Worm (Caenorhabditis elegans) whole organism, L4 larva: ENCODE data around the gene lsm-1.
A peak's percentile ranks its signal among the peaks of the same experiment; 100 is the strongest.

Experiments used
- D1046.2 ChIP-seq: fragments of 200-800 bp; sonication (Bioruptor generic); IDR thresholded peaks from 2 replicates; pipeline ENCODE4 v1.3.6; 2022; ENCODE audit warnings: missing genetic modification characterization, missing compliant biosample characterization
- F49E8.2 ChIP-seq: sonication (generic microtip); optimal IDR thresholded peaks from 2 replicates; lab custom pipeline; 2016; ENCODE audit warnings: missing compliant biosample characterization, mild to moderate bottlenecking, missing genetic modification characterization, borderline replicate concordance
- R02D3.7 ChIP-seq: fragments of 150-350 bp; sonication (generic microtip); optimal IDR thresholded peaks from 3 replicates; lab custom pipeline; 2014; ENCODE audit warnings: missing biosample characterization, missing genetic modification characterization
- T20F7.1 ChIP-seq: fragments of 200-800 bp; sonication (Bioruptor generic); optimal IDR thresholded peaks from 2 replicates; lab custom pipeline; 2018; ENCODE audit warnings: mild to moderate bottlenecking, missing genetic modification characterization, missing compliant biosample characterization
- T26A8.4 ChIP-seq: fragments of 200-800 bp; sonication (Bioruptor generic); IDR thresholded peaks from 2 replicates; pipeline ENCODE4 v1.3.6; 2022; ENCODE audit warnings: missing genetic modification characterization, missing compliant biosample characterization
- Y105C5A.15 ChIP-seq: fragments of 200-800 bp; sonication (Bioruptor generic); IDR thresholded peaks from 2 replicates; pipeline ENCODE4 v1.3.6; 2022; ENCODE audit warnings: missing genetic modification characterization, missing compliant biosample characterization
- ZK337.2 ChIP-seq: fragments of 200-800 bp; sonication (Bioruptor generic); IDR thresholded peaks from 2 replicates; pipeline ENCODE4 v1.3.6; 2022; ENCODE audit warnings: missing genetic modification reagents, missing genetic modification characterization, missing compliant biosample characterization
- aha-1 ChIP-seq: fragments of 150-350 bp; peaks from one replicate; lab custom pipeline; 2014; ENCODE audit warnings: missing biosample characterization, missing genetic modification characterization
- ama-1 ChIP-seq: fragments of 150-350 bp; optimal IDR thresholded peaks from 2 replicates; lab custom pipeline; 2014; ENCODE audit warnings: inconsistent platforms, mixed read lengths
- ceh-62 ChIP-seq: sonication (generic microtip); optimal IDR thresholded peaks from 2 replicates; lab custom pipeline; 2017; ENCODE audit warnings: missing biosample characterization, missing genetic modification characterization
- ceh-82 ChIP-seq: sonication (generic microtip); optimal IDR thresholded peaks from 2 replicates; lab custom pipeline; 2017; ENCODE audit warnings: missing biosample characterization, missing genetic modification characterization
- daf-16 ChIP-seq, 3 experiments: sonication (generic microtip); optimal IDR thresholded peaks; 2 replicates each; lab custom pipeline; 2016 to 2017; ENCODE audit warnings: missing genetic modification characterization in 3 of 3, missing genetic modification reagents in 3 of 3, mild to moderate bottlenecking in 2 of 3, missing compliant biosample characterization in 2 of 3, missing biosample characterization in 1 of 3, moderate library complexity in 1 of 3
- daf-19 ChIP-seq: fragments of 200-800 bp; sonication (Bioruptor generic); conservative IDR thresholded peaks from 2 replicates; pipeline ENCODE4 v1.3.6; 2022; ENCODE audit warnings: missing genetic modification characterization, missing compliant biosample characterization
- daf-8 ChIP-seq: fragments of 200-800 bp; sonication (Bioruptor generic); IDR thresholded peaks from 2 replicates; pipeline ENCODE4 v1.3.6; 2022; ENCODE audit warnings: missing genetic modification characterization, missing compliant biosample characterization
- dmd-8 ChIP-seq: fragments of 200-800 bp; sonication (Bioruptor generic); IDR thresholded peaks from 2 replicates; pipeline ENCODE4 v1.3.6; 2022; ENCODE audit warnings: missing genetic modification characterization, missing compliant biosample characterization
- dmd-9 ChIP-seq: fragments of 200-800 bp; sonication (Bioruptor generic); IDR thresholded peaks from 2 replicates; pipeline ENCODE4 v1.3.6; 2022; ENCODE audit warnings: missing genetic modification reagents, missing genetic modification characterization, missing compliant biosample characterization
- dpl-1 ChIP-seq: fragments of 150-350 bp; optimal IDR thresholded peaks from 2 replicates; lab custom pipeline; 2014; ENCODE audit warnings: missing biosample characterization, missing genetic modification reagents, missing genetic modification characterization
- duxl-1 ChIP-seq: sonication (generic microtip); optimal IDR thresholded peaks from 2 replicates; lab custom pipeline; 2016; ENCODE audit warnings: mild to moderate bottlenecking, missing genetic modification characterization, moderate library complexity, missing compliant biosample characterization; ENCODE audit not compliant: poor library complexity
- fkh-10 ChIP-seq: fragments of 150-350 bp; optimal IDR thresholded peaks from 2 replicates; lab custom pipeline; 2014; ENCODE audit warnings: missing biosample characterization, missing genetic modification reagents, missing genetic modification characterization
- hif-1 ChIP-seq, 2 experiments: sonication (generic microtip); optimal IDR thresholded peaks; 2 replicates each; lab custom pipeline; 2016 to 2017; ENCODE audit warnings: missing compliant biosample characterization in 2 of 2, missing genetic modification characterization in 2 of 2, missing genetic modification reagents in 2 of 2, missing genotype in 2 of 2, mild to moderate bottlenecking in 1 of 2
- hlh-30 ChIP-seq: sonication (generic microtip); optimal IDR thresholded peaks from 2 replicates; lab custom pipeline; 2017; ENCODE audit warnings: antibody characterized with exemption, mild to moderate bottlenecking, missing genetic modification characterization, missing compliant biosample characterization; ENCODE audit not compliant: insufficient read depth
- hmg-1.1 ChIP-seq: fragments of 200-800 bp; sonication (Bioruptor generic); IDR thresholded peaks from 2 replicates; pipeline ENCODE4 v1.3.6; 2022; ENCODE audit warnings: missing genetic modification reagents, missing genetic modification characterization, missing compliant biosample characterization
- lin-1 ChIP-seq: fragments of 200-800 bp; sonication (Bioruptor generic); IDR thresholded peaks from 2 replicates; pipeline ENCODE4 v1.3.6; 2022; ENCODE audit warnings: missing genetic modification reagents, missing genetic modification characterization, missing compliant biosample characterization
- lin-13 ChIP-seq: fragments of 150-350 bp; optimal IDR thresholded peaks from 2 replicates; lab custom pipeline; 2014; ENCODE audit warnings: missing biosample characterization, missing genetic modification reagents, missing genetic modification characterization
- lin-39 ChIP-seq: fragments of 150-350 bp; optimal IDR thresholded peaks from 2 replicates; lab custom pipeline; 2014; ENCODE audit warnings: missing biosample characterization, missing genetic modification reagents, missing genetic modification characterization
- mdl-1 ChIP-seq, 2 experiments: fragments of 150-350 bp in 1 of 2; sonication (generic microtip) in 1 of 2; optimal IDR thresholded peaks; 2 replicates each; lab custom pipeline; 2014 to 2017; ENCODE audit warnings: missing biosample characterization in 2 of 2, missing genetic modification characterization in 2 of 2
- mep-1 ChIP-seq: fragments of 150-350 bp; sonication (generic microtip); optimal IDR thresholded peaks from 3 replicates; lab custom pipeline; 2014; ENCODE audit warnings: missing biosample characterization, missing genetic modification characterization
- mes-2 ChIP-seq: sonication (generic microtip); optimal IDR thresholded peaks from 2 replicates; lab custom pipeline; 2016; ENCODE audit warnings: missing genotype, mild to moderate bottlenecking, missing genetic modification characterization, missing compliant biosample characterization; ENCODE audit not compliant: poor library complexity, severe bottlenecking
- mxl-2 ChIP-seq: fragments of 200-800 bp; sonication (Bioruptor generic); conservative IDR thresholded peaks from 2 replicates; pipeline ENCODE4 v1.3.6; 2022; ENCODE audit warnings: missing genetic modification reagents, missing genetic modification characterization, missing compliant biosample characterization
- nhr-237 ChIP-seq: sonication (generic microtip); optimal IDR thresholded peaks from 2 replicates; lab custom pipeline; 2017; ENCODE audit warnings: missing biosample characterization, missing genetic modification characterization
- nhr-28 ChIP-seq: fragments of 150-350 bp; optimal IDR thresholded peaks from 2 replicates; lab custom pipeline; 2014; ENCODE audit warnings: missing biosample characterization, missing genetic modification characterization
- nhr-48 ChIP-seq: sonication (generic microtip); optimal IDR thresholded peaks from 2 replicates; lab custom pipeline; 2016; ENCODE audit warnings: mild to moderate bottlenecking, missing genetic modification characterization, missing compliant biosample characterization
- nhr-6 ChIP-seq: fragments of 150-350 bp; optimal IDR thresholded peaks from 2 replicates; lab custom pipeline; 2014; ENCODE audit warnings: missing biosample characterization, missing genetic modification characterization
- pha-4 ChIP-seq, 2 experiments: fragments of 150-350 bp in 1 of 2; fragments of 200-800 bp in 1 of 2; sonication (Bioruptor generic) in 1 of 2; IDR thresholded peaks in 1 of 2; optimal IDR thresholded peaks in 1 of 2; 2 replicates each; pipeline versions ENCODE4 v1.3.6 to Lab custom; 2014 to 2022; ENCODE audit warnings: missing genetic modification characterization in 2 of 2, missing genetic modification reagents in 2 of 2, missing biosample characterization in 1 of 2, missing compliant biosample characterization in 1 of 2
- pqm-1 ChIP-seq: sonication (generic microtip); optimal IDR thresholded peaks from 2 replicates; lab custom pipeline; 2017; ENCODE audit warnings: missing biosample characterization, missing genetic modification characterization
- rbr-2 ChIP-seq: sonication (generic microtip); optimal IDR thresholded peaks from 2 replicates; lab custom pipeline; 2016; ENCODE audit warnings: missing genotype, missing genetic modification characterization, missing compliant biosample characterization
- saeg-2 ChIP-seq: fragments of 200-800 bp; sonication (Bioruptor generic); IDR thresholded peaks from 2 replicates; pipeline ENCODE4 v1.3.6; 2022; ENCODE audit warnings: missing genetic modification reagents, missing genetic modification characterization, missing compliant biosample characterization
- snpc-4 ChIP-seq: fragments of 150-350 bp; optimal IDR thresholded peaks from 2 replicates; lab custom pipeline; 2014; ENCODE audit warnings: missing biosample characterization, missing genetic modification characterization
- spr-1 ChIP-seq: sonication (generic microtip); optimal IDR thresholded peaks from 2 replicates; lab custom pipeline; 2016; ENCODE audit warnings: mild to moderate bottlenecking, missing genetic modification characterization, missing compliant biosample characterization
- tra-1 ChIP-seq: fragments of 200-800 bp; sonication (Bioruptor generic); IDR thresholded peaks from 2 replicates; pipeline ENCODE4 v1.3.6; 2022; ENCODE audit warnings: missing genetic modification reagents, missing genetic modification characterization, missing compliant biosample characterization
- unc-62 ChIP-seq, 3 experiments: fragments of 150-350 bp in 1 of 3; sonication (generic microtip); optimal IDR thresholded peaks in 2 of 3; peaks in 1 of 3; 1 replicate in 1 of 3; 2 replicates in 2 of 3; lab custom pipeline; 2014 to 2017; ENCODE audit warnings: missing biosample characterization in 3 of 3, missing genetic modification characterization in 3 of 3, missing genetic modification reagents in 3 of 3, missing genotype in 1 of 3
- vab-7 ChIP-seq: fragments of 200-800 bp; sonication (Bioruptor generic); IDR thresholded peaks from 2 replicates; pipeline ENCODE4 v1.3.6; 2022; ENCODE audit warnings: missing genetic modification reagents, missing genetic modification characterization, missing compliant biosample characterization
- zag-1 ChIP-seq: fragments of 150-350 bp; optimal IDR thresholded peaks from 2 replicates; lab custom pipeline; 2014; ENCODE audit warnings: missing biosample characterization, missing genetic modification characterization

lsm-1 gene

DNA sequence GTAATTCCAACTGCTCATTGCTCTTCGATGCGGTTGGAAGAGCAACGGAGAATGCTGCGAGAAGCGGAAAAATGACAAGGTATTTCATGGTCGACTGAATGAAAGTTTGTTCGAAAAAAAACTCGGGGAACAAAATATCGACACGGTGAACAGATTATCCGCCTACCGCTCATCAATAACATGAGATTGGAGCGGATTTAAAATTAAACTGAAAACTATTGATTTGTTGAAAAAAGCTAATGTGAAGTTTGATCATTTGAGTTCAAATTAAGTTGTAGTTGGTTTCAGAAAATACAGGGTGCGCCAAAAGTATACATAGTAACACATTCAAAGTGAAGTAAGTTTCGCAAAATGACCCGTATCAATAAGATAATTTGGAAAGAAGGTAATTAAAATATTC, 13.4 kb downstream of the lsm-1 start, which contains the start of gene F40F8.4:
Gene F40F8.4 (minus strand): TSS at position 101 of the 400 bp plus-strand sequence.
- no peak for TF ChIP-seq daf-19 (GFP tag; lab: Robert Waterston, UW)
- TF ChIP-seq F49E8.2 (tag; lab: Kevin White, UChicago), result no peak
- TF ChIP-seq, all 104 proteins: peak for 0

DNA sequence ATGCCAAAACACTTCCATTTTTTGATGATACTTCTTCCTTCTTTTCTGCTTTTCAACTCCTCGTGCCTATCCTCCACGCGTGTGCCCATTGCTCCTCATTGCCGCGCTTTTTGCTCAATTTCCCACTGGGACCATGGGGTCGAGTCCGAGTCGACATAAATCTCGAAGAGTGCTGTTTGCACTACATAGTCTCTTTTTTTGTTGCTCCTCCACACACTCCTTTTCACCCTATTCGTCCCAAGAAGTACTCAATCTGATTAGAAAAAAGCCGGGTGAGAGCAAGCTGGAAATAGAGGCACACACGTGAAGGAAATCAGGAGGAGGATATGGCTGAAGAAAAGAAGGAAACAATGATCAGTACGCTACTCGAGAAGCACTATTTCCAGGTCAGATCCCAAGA, 15.8 kb downstream of the lsm-1 start, which contains the start of gene arrd-6:
Gene arrd-6 (plus strand): TSS at position 169 of the 400 bp plus-strand sequence.
- TF ChIP-seq lin-13 (no peak), nhr-6 (tag; lab: Kevin White, UChicago) (no peak), mdl-1 (tag; optimal IDR thresholded peaks at IDR 0.05; lab: Kevin White, UChicago) (peak in 1 of 2 experiments; percentile 11), daf-19 (GFP tag; lab: Robert Waterston, UW) (no peak), hlh-30 (peak; percentile 2), dmd-9 (GFP tag; lab: Robert Waterston, UW) (no peak), T20F7.1 (GFP tag; lab: Kevin White, UChicago) (no peak), nhr-237 (no peak), unc-62 (GFP tag; optimal IDR thresholded peaks at IDR 0.05 in 1 of 2; lab: Kevin White, UChicago) (peak in 1 of 2 experiments; percentile 98), unc-62 (tag; optimal IDR thresholded peaks at IDR 0.05; lab: Kevin White, UChicago) (no peak), spr-1 (tag; lab: Kevin White, UChicago) (no peak), mes-2 (tag; lab: Kevin White, UChicago) (no peak), vab-7 (GFP tag; lab: Robert Waterston, UW) (0 out of 2 replicates have a peak, but pooled peaks have one; percentile 34), aha-1 (tag; lab: Kevin White, UChicago) (peak; percentile 56), mxl-2 (no peak), dpl-1 (no peak)

ce11 chrII:11149866-11150685, 23.3 kb downstream of the lsm-1 start:
- TF ChIP-seq spr-1 (tag; lab: Kevin White, UChicago) (no peak), saeg-2 (GFP tag; lab: Robert Waterston, UW) (peak; percentile 80), pha-4 (GFP tag; IDR thresholded peaks at IDR 0.05; lab: Robert Waterston, UW) (no peak; the same call in 1 of the 2 replicates), pha-4 (tag; optimal IDR thresholded peaks at IDR 0.05; lab: Kevin White, UChicago) (no peak), hlh-30 (no peak), Y105C5A.15 (GFP tag; lab: Robert Waterston, UW) (peak; percentile 73; the same call in 1 of the 2 replicates), ama-1 (lab: Kevin White, UChicago) (no peak), F49E8.2 (tag; lab: Kevin White, UChicago) (no peak), rbr-2 (tag; lab: Kevin White, UChicago) (no peak), daf-16 (GFP tag; optimal IDR thresholded peaks at IDR 0.05; lab: Kevin White, UChicago) (peak in 1 of 2 experiments; percentile 76), daf-16 (tag; optimal IDR thresholded peaks at IDR 0.05; lab: Kevin White, UChicago) (peak; percentile 63), lin-39 (no peak), T26A8.4 (GFP tag; lab: Robert Waterston, UW) (peak; percentile 91), ZK337.2 (no peak), mep-1 (tag; lab: Kevin White, UChicago) (peak; percentile 79), dmd-8 (no peak), fkh-10 (no peak), R02D3.7 (tag; lab: Kevin White, UChicago) (no peak), hif-1 (tag; optimal IDR thresholded peaks at IDR 0.05; lab: Kevin White, UChicago) (no peak), pqm-1 (tag; lab: Kevin White, UChicago) (no peak), hmg-1.1 (no peak), D1046.2 (0 out of 2 replicates have a peak, but pooled peaks have one; percentile 28), duxl-1 (no peak), lin-1 (no peak), tra-1 (GFP tag; lab: Robert Waterston, UW) (peak; percentile 66; the same call in 1 of the 2 replicates), nhr-48 (peak; percentile 73), ceh-62 (tag; lab: Kevin White, UChicago) (no peak), mdl-1 (tag; optimal IDR thresholded peaks at IDR 0.05; lab: Kevin White, UChicago) (no peak), ceh-82 (tag; lab: Kevin White, UChicago) (no peak), daf-8 (GFP tag; lab: Robert Waterston, UW) (0 out of 2 replicates have a peak, but pooled peaks have one; percentile 65), nhr-28 (tag; lab: Kevin White, UChicago) (no peak), zag-1 (no peak), mes-2 (tag; lab: Kevin White, UChicago) (peak; percentile 34), snpc-4 (tag; lab: Kevin White, UChicago) (no peak)
